Fruit fly (Drosophila melanogaster) whole organism, embryonic: ENCODE results near the gene Prtl99C.

ENCODE experiments used
- Awh ChIP-seq: fragments of 200-800 bp; sonication (Bioruptor generic); IDR thresholded peaks from 2 replicates; pipeline ENCODE4, ENCODE4 v1.3.6; 2022; ENCODE audit warnings: missing biosample characterization, missing genetic modification characterization
- B-H1 ChIP-seq: fragments of 200-800 bp; sonication (Bioruptor generic); IDR thresholded peaks from 3 replicates; pipeline ENCODE4 v1.3.6; 2022; ENCODE audit warnings: missing biosample characterization, missing genetic modification characterization
- Bdp1 ChIP-seq: fragments of 200-800 bp; sonication (Bioruptor generic); optimal IDR thresholded peaks from 3 replicates; lab custom pipeline; 2016; ENCODE audit warnings: missing biosample characterization, missing genetic modification characterization
- CG1024 ChIP-seq: fragments of 200-800 bp; sonication (Bioruptor generic); IDR thresholded peaks from 2 replicates; pipeline ENCODE4 v1.3.6; 2022; ENCODE audit warnings: missing biosample characterization, missing genetic modification characterization
- CG10267 ChIP-seq: fragments of 200-800 bp; sonication (Bioruptor generic); optimal IDR thresholded peaks from 2 replicates; lab custom pipeline; 2018; ENCODE audit warnings: missing biosample characterization, mild to moderate bottlenecking, missing genetic modification characterization, moderate library complexity
- CG11560 ChIP-seq: fragments of 200-800 bp; sonication (Bioruptor generic); IDR thresholded peaks from 3 replicates; pipeline ENCODE4 v1.3.6; 2022; ENCODE audit warnings: missing biosample characterization, missing genetic modification characterization
- CG11723 ChIP-seq: fragments of 200-800 bp; sonication (Bioruptor generic); optimal IDR thresholded peaks from 2 replicates; lab custom pipeline; 2017; ENCODE audit warnings: missing biosample characterization, mild to moderate bottlenecking, missing genetic modification characterization
- CG1647 ChIP-seq: fragments of 200-800 bp; sonication (Bioruptor generic); optimal IDR thresholded peaks from 3 replicates; lab custom pipeline; 2016; ENCODE audit warnings: missing biosample characterization, missing genetic modification characterization
- CG17359 ChIP-seq: fragments of 200-800 bp; sonication (Bioruptor generic); optimal IDR thresholded peaks from 3 replicates; lab custom pipeline; 2018; ENCODE audit warnings: missing biosample characterization, mild to moderate bottlenecking, missing genetic modification characterization, moderate library complexity
- CG17912 ChIP-seq: fragments of 200-800 bp; sonication (Bioruptor generic); optimal IDR thresholded peaks from 2 replicates; lab custom pipeline; 2018; ENCODE audit warnings: missing biosample characterization, mild to moderate bottlenecking, missing genetic modification characterization
- CG2875 ChIP-seq: fragments of 200-800 bp; sonication (Bioruptor generic); optimal IDR thresholded peaks from 2 replicates; lab custom pipeline; 2017; ENCODE audit warnings: missing biosample characterization, mild to moderate bottlenecking, missing genetic modification characterization, missing genetic modification reagents
- CG32532 ChIP-seq: fragments of 200-800 bp; sonication (Bioruptor generic); IDR thresholded peaks from 2 replicates; pipeline ENCODE4 v1.3.6; 2022; ENCODE audit warnings: missing biosample characterization, missing genetic modification characterization
- CG3407 ChIP-seq: fragments of 200-800 bp; sonication (Bioruptor generic); optimal IDR thresholded peaks from 2 replicates; lab custom pipeline; 2018; ENCODE audit warnings: missing biosample characterization, mild to moderate bottlenecking, missing genetic modification characterization
- CG4707 ChIP-seq: fragments of 200-800 bp; sonication (Bioruptor generic); optimal IDR thresholded peaks from 2 replicates; lab custom pipeline; 2018; ENCODE audit warnings: missing biosample characterization, mild to moderate bottlenecking, missing genetic modification characterization, moderate library complexity
- CG6765 ChIP-seq: fragments of 200-800 bp; sonication (Bioruptor generic); optimal IDR thresholded peaks from 3 replicates; lab custom pipeline; 2017; ENCODE audit warnings: missing biosample characterization, mild to moderate bottlenecking, missing genetic modification characterization
- CG8089 ChIP-seq: fragments of 200-800 bp; sonication (Bioruptor generic); optimal IDR thresholded peaks from 3 replicates; lab custom pipeline; 2016; ENCODE audit warnings: missing biosample characterization, missing genetic modification characterization
- CG8359 ChIP-seq: fragments of 200-800 bp; sonication (Bioruptor generic); optimal IDR thresholded peaks from 2 replicates; lab custom pipeline; 2017; ENCODE audit warnings: missing biosample characterization, mild to moderate bottlenecking, missing genetic modification characterization, borderline replicate concordance
- CHES-1-like ChIP-seq: fragments of 200-800 bp; sonication (Bioruptor generic); optimal IDR thresholded peaks from 2 replicates; lab custom pipeline; 2016; ENCODE audit warnings: missing biosample characterization, missing genetic modification characterization
- ERR ChIP-seq: fragments of 200-800 bp; sonication (Bioruptor generic); optimal IDR thresholded peaks from 2 replicates; lab custom pipeline; 2016; ENCODE audit warnings: missing biosample characterization, missing genetic modification characterization
- Gsc ChIP-seq: fragments of 200-800 bp; sonication (Bioruptor generic); IDR thresholded peaks from 2 replicates; pipeline ENCODE4 v1.3.6; 2022; ENCODE audit warnings: missing biosample characterization, missing genetic modification characterization
- Gug ChIP-seq: fragments of 200-800 bp; sonication (Bioruptor generic); IDR thresholded peaks from 4 replicates; pipeline ENCODE4 v1.3.6; 2022; ENCODE audit warnings: missing biosample characterization, missing genetic modification characterization
- HLH3B ChIP-seq: fragments of 200-800 bp; sonication (Bioruptor generic); IDR thresholded peaks from 2 replicates; pipeline ENCODE4 v1.3.6; 2022; ENCODE audit warnings: missing biosample characterization, missing genetic modification characterization
- HLH4C ChIP-seq: fragments of 200-800 bp; sonication (Bioruptor generic); IDR thresholded peaks from 3 replicates; pipeline ENCODE4 v1.3.6; 2022; ENCODE audit warnings: missing biosample characterization, missing genetic modification characterization; ENCODE audit not compliant: partially characterized antibody
- Hmx ChIP-seq: fragments of 200-800 bp; sonication (Bioruptor generic); optimal IDR thresholded peaks from 2 replicates; lab custom pipeline; 2016; ENCODE audit warnings: missing biosample characterization, missing genetic modification characterization
- Nf-YA ChIP-seq: fragments of 200-800 bp; sonication (Bioruptor generic); IDR thresholded peaks from 2 replicates; pipeline ENCODE4 v1.3.6; 2022; ENCODE audit warnings: missing biosample characterization, missing genetic modification characterization
- NfI ChIP-seq: fragments of 200-800 bp; sonication (Bioruptor generic); optimal IDR thresholded peaks from 3 replicates; lab custom pipeline; 2018; ENCODE audit warnings: missing biosample characterization, mild to moderate bottlenecking, missing genetic modification characterization, moderate library complexity
- Opbp ChIP-seq: fragments of 200-800 bp; sonication (Bioruptor generic); IDR thresholded peaks from 3 replicates; pipeline ENCODE4 v1.3.6; 2022; ENCODE audit warnings: missing biosample characterization, missing genetic modification characterization; ENCODE audit not compliant: partially characterized antibody
- Optix ChIP-seq: fragments of 200-800 bp; sonication (Bioruptor generic); IDR thresholded peaks from 3 replicates; pipeline ENCODE4 v1.3.6; 2022; ENCODE audit warnings: missing biosample characterization, missing genetic modification characterization
- Spps ChIP-seq: fragments of 200-800 bp; sonication (Bioruptor generic); optimal IDR thresholded peaks from 2 replicates; lab custom pipeline; 2018; ENCODE audit warnings: missing biosample characterization, mild to moderate bottlenecking, missing genetic modification characterization
- Xbp1 ChIP-seq: fragments of 200-800 bp; sonication (Bioruptor generic); optimal IDR thresholded peaks from 3 replicates; lab custom pipeline; 2016; ENCODE audit warnings: missing biosample characterization, mild to moderate bottlenecking, missing genetic modification characterization
- chif ChIP-seq, 2 experiments: fragments of 200-800 bp; sonication (Bioruptor generic); optimal IDR thresholded peaks; 3 replicates each; lab custom pipeline; 2016; ENCODE audit warnings: missing biosample characterization in 2 of 2, missing genetic modification characterization in 2 of 2
- corto ChIP-seq: fragments of 200-800 bp; sonication (Bioruptor generic); optimal IDR thresholded peaks from 2 replicates; lab custom pipeline; 2016; ENCODE audit warnings: missing biosample characterization, mild to moderate bottlenecking, missing genetic modification characterization, moderate library complexity
- dmrt11E ChIP-seq: fragments of 200-800 bp; sonication (Bioruptor generic); optimal IDR thresholded peaks from 3 replicates; lab custom pipeline; 2018; ENCODE audit warnings: missing biosample characterization, mild to moderate bottlenecking, missing genetic modification characterization, moderate library complexity
- ewg ChIP-seq: fragments of 200-800 bp; sonication (Bioruptor generic); optimal IDR thresholded peaks from 3 replicates; lab custom pipeline; 2017; ENCODE audit warnings: mild to moderate bottlenecking, missing biosample characterization, missing genetic modification reagents, missing genetic modification characterization
- exex ChIP-seq: fragments of 200-800 bp; sonication (Bioruptor generic); optimal IDR thresholded peaks from 4 replicates; lab custom pipeline; 2018; ENCODE audit warnings: missing biosample characterization, mild to moderate bottlenecking, missing genetic modification characterization, moderate library complexity
- eyg ChIP-seq: fragments of 200-800 bp; sonication (Bioruptor generic); optimal IDR thresholded peaks from 3 replicates; lab custom pipeline; 2016; ENCODE audit warnings: missing biosample characterization, missing genetic modification characterization
- gcm2 ChIP-seq: fragments of 200-800 bp; sonication (Bioruptor generic); optimal IDR thresholded peaks from 2 replicates; lab custom pipeline; 2016; ENCODE audit warnings: missing biosample characterization, missing genetic modification characterization
- h ChIP-seq: fragments of >200 bp; optimal IDR thresholded peaks from 2 replicates; lab custom pipeline; 2017
- inv ChIP-seq: fragments of 200-800 bp; sonication (Bioruptor generic); IDR thresholded peaks from 2 replicates; pipeline ENCODE4 v1.3.6; 2022; ENCODE audit warnings: missing biosample characterization, missing genetic modification characterization; ENCODE audit not compliant: partially characterized antibody
- ken ChIP-seq: fragments of 200-800 bp; sonication (Bioruptor generic); IDR thresholded peaks from 3 replicates; pipeline ENCODE4 v1.3.6; 2022; ENCODE audit warnings: missing biosample characterization, missing genetic modification characterization
- luna ChIP-seq: fragments of 200-800 bp; sonication (Bioruptor generic); optimal IDR thresholded peaks from 2 replicates; lab custom pipeline; 2016; ENCODE audit warnings: missing biosample characterization, missing genetic modification characterization
- nom ChIP-seq: fragments of 200-800 bp; sonication (Bioruptor generic); optimal IDR thresholded peaks from 2 replicates; lab custom pipeline; 2017; ENCODE audit warnings: missing biosample characterization, missing genetic modification characterization, mild to moderate bottlenecking, moderate library complexity, missing genetic modification reagents
- org-1 ChIP-seq: fragments of 200-800 bp; sonication (Bioruptor generic); optimal IDR thresholded peaks from 2 replicates; lab custom pipeline; 2017; ENCODE audit warnings: missing biosample characterization, missing genetic modification characterization
- p53 ChIP-seq: fragments of 200-800 bp; sonication (Bioruptor generic); optimal IDR thresholded peaks from 2 replicates; lab custom pipeline; 2016; ENCODE audit warnings: missing biosample characterization, missing genetic modification characterization
- pb ChIP-seq: fragments of 200-800 bp; sonication (Bioruptor generic); optimal IDR thresholded peaks from 3 replicates; lab custom pipeline; 2016; ENCODE audit warnings: missing biosample characterization, missing genetic modification characterization
- prd ChIP-seq, 3 experiments: fragments of >200 bp in 2 of 3; fragments of 200-800 bp in 1 of 3; sonication (Bioruptor generic) in 1 of 3; optimal IDR thresholded peaks in 2 of 3; IDR thresholded peaks in 1 of 3; 2 replicates in 2 of 3; 3 replicates in 1 of 3; pipeline versions ENCODE4 v1.3.6 to Lab custom; 2017 to 2022; ENCODE audit warnings: missing biosample characterization in 1 of 3, missing genetic modification characterization in 1 of 3
- sima ChIP-seq: fragments of 200-800 bp; sonication (Bioruptor generic); optimal IDR thresholded peaks from 2 replicates; lab custom pipeline; 2016; ENCODE audit warnings: missing biosample characterization, missing genetic modification characterization
- so ChIP-seq: fragments of 200-800 bp; sonication (Bioruptor generic); IDR thresholded peaks from 3 replicates; pipeline ENCODE4 v1.3.6; 2022; ENCODE audit warnings: missing biosample characterization, missing genetic modification characterization
- sob ChIP-seq: fragments of 200-800 bp; sonication (Bioruptor generic); IDR thresholded peaks from 2 replicates; pipeline ENCODE4 v1.3.6; 2022; ENCODE audit warnings: missing biosample characterization, missing genetic modification characterization
- ssp ChIP-seq: fragments of 200-800 bp; sonication (Bioruptor generic); IDR thresholded peaks from 2 replicates; pipeline ENCODE4 v1.3.6; 2022; ENCODE audit warnings: missing biosample characterization, missing genetic modification characterization
- sug ChIP-seq: fragments of 200-800 bp; optimal IDR thresholded peaks from 2 replicates; lab custom pipeline; 2019; ENCODE audit warnings: missing biosample characterization, mild to moderate bottlenecking, missing genetic modification characterization, moderate library complexity

The Prtl99C gene

dm6 chr3R:29841293-29841791, 5.6 kb downstream of the Prtl99C start, which contains the start of gene Cad99C (continued):
- TF ChIP-seq CG1024 (GFP tag; lab: Robert Waterston, UW) (no peak), Hmx (GFP tag; lab: Kevin White, UChicago) (no peak), dmrt11E (no peak), nom (GFP tag; lab: Kevin White, UChicago) (peak; percentile 50), luna (GFP tag; lab: Kevin White, UChicago) (no peak), ewg (GFP tag; lab: Kevin White, UChicago) (no peak), CG2875 (GFP tag; lab: Kevin White, UChicago) (no peak), exex (tag; lab: Kevin White, UChicago) (no peak), org-1 (no peak), corto (GFP tag; lab: Kevin White, UChicago) (no peak), HLH4C (GFP tag; lab: Robert Waterston, UW) (no peak), Spps (tag; lab: Kevin White, UChicago) (no peak), CG8359 (GFP tag; lab: Kevin White, UChicago) (no peak), Gsc (GFP tag; lab: Robert Waterston, UW) (no peak), CG6765 (no peak), ERR (GFP tag; lab: Kevin White, UChicago) (no peak), inv (GFP tag; lab: Robert Waterston, UW) (no peak), Awh (GFP tag; lab: Robert Waterston, UW) (no peak), Opbp (GFP tag; lab: Robert Waterston, UW) (peak; percentile 57; the same call in 2 of the 3 replicates), p53 (GFP tag; lab: Kevin White, UChicago) (peak; percentile 60), CG11560 (tag; lab: Robert Waterston, UW) (no peak), Bdp1 (GFP tag; lab: Kevin White, UChicago) (no peak), CG17359 (tag; lab: Kevin White, UChicago) (no peak), B-H1 (GFP tag; lab: Robert Waterston, UW) (no peak), CG4707 (GFP tag; lab: Kevin White, UChicago) (no peak), CG8089 (no peak), HLH3B (GFP tag; lab: Robert Waterston, UW) (no peak), Nf-YA (GFP tag; lab: Robert Waterston, UW) (no peak), eyg (GFP tag; lab: Kevin White, UChicago) (no peak), pb (GFP tag; lab: Kevin White, UChicago) (peak; percentile 38), so (no peak), Optix (GFP tag; lab: Robert Waterston, UW) (no peak)

- TF ChIP-seq CG10267 (no peak), Awh (GFP tag; lab: Robert Waterston, UW) (peak; percentile 35; the same call in 1 of the 2 replicates), sob (GFP tag; lab: Robert Waterston, UW) (no peak), CHES-1-like (no peak), CG1647 (GFP tag; lab: Kevin White, UChicago) (no peak), pb (GFP tag; lab: Kevin White, UChicago) (no peak), CG32532 (GFP tag; lab: Robert Waterston, UW) (no peak), Gug (GFP tag; lab: Robert Waterston, UW) (no peak), CG3407 (GFP tag; lab: Kevin White, UChicago) (no peak), prd (optimal IDR thresholded peaks at IDR 0.05; lab: Kevin White, UChicago) (no peak), prd (GFP tag; IDR thresholded peaks at IDR 0.05; lab: Robert Waterston, UW) (peak; percentile 69; the same call in 2 of the 3 replicates), NfI (GFP tag; lab: Kevin White, UChicago) (no peak), ken (GFP tag; lab: Robert Waterston, UW) (no peak), chif (GFP tag; optimal IDR thresholded peaks at IDR 0.05; lab: Kevin White, UChicago) (peak in 1 of 2 experiments; percentile 28), gcm2 (no peak), CG17912 (GFP tag; lab: Kevin White, UChicago) (no peak), CG11723 (GFP tag; lab: Kevin White, UChicago) (no peak), sug (tag; lab: Kevin White, UChicago) (no peak), h (no peak), sima (GFP tag; lab: Kevin White, UChicago) (no peak), ssp (GFP tag; lab: Robert Waterston, UW) (peak; percentile 26; the same call in 1 of the 2 replicates), Xbp1 (GFP tag; lab: Kevin White, UChicago) (peak; percentile 13)
Measured at dm6 chr3R:29847126-29847525, 11.4 kb downstream of the Prtl99C start.
